Worm (Caenorhabditis elegans) whole organism, L1 larva: ENCODE measurements around the gene F36D4.5.
"Not testable (repeated sequence)": the region's sequence is repeated elsewhere in the genome, so short reads cannot be mapped to it uniquely, and the experiment has no call there.

ENCODE experiments used
- F16B12.6 ChIP-seq: fragments of 150-350 bp; optimal IDR thresholded peaks from 2 replicates; lab custom pipeline; 2014; ENCODE audit warnings: missing biosample characterization, missing genetic modification characterization
- Y116A8C.19 ChIP-seq: sonication (generic microtip); optimal IDR thresholded peaks from 2 replicates; lab custom pipeline; 2016; ENCODE audit warnings: missing compliant biosample characterization, missing genetic modification characterization, borderline replicate concordance
- ama-1 ChIP-seq: fragments of 150-350 bp; optimal IDR thresholded peaks from 2 replicates; lab custom pipeline; 2014
- blmp-1 ChIP-seq: fragments of 150-350 bp; optimal IDR thresholded peaks from 2 replicates; lab custom pipeline; 2014; ENCODE audit warnings: missing biosample characterization, missing genetic modification characterization
- ceh-63 ChIP-seq: fragments of 200-800 bp; sonication (Bioruptor generic); optimal IDR thresholded peaks from 2 replicates; lab custom pipeline; 2018; ENCODE audit warnings: mild to moderate bottlenecking, missing genetic modification characterization, missing compliant biosample characterization
- ces-1 ChIP-seq: fragments of 150-350 bp; optimal IDR thresholded peaks from 2 replicates; lab custom pipeline; 2014; ENCODE audit warnings: missing biosample characterization, missing genetic modification reagents, missing genetic modification characterization
- dpl-1 ChIP-seq, 3 experiments: fragments of 150-350 bp in 2 of 3; sonication (generic microtip) in 1 of 3; optimal IDR thresholded peaks; 2 replicates each; lab custom pipeline; 2014 to 2017; ENCODE audit warnings: missing biosample characterization in 3 of 3, missing genetic modification characterization in 3 of 3, missing genetic modification reagents in 3 of 3
- dsc-1 ChIP-seq: sonication (generic microtip); optimal IDR thresholded peaks from 2 replicates; lab custom pipeline; 2016; ENCODE audit warnings: mild to moderate bottlenecking, missing genetic modification characterization, missing compliant biosample characterization
- efl-1 ChIP-seq, 4 experiments: fragments of 150-350 bp; optimal IDR thresholded peaks in 3 of 4; peaks in 1 of 4; 1 replicate in 1 of 4; 2 replicates in 3 of 4; lab custom pipeline; 2014; ENCODE audit warnings: missing biosample characterization in 2 of 4, missing genetic modification characterization in 2 of 4, missing genetic modification reagents in 2 of 4
- efl-3 ChIP-seq: fragments of 200-800 bp; sonication (Bioruptor generic); optimal IDR thresholded peaks from 2 replicates; lab custom pipeline; 2018; ENCODE audit warnings: mild to moderate bottlenecking, missing genetic modification characterization, missing compliant biosample characterization
- egl-27 ChIP-seq, 2 experiments: fragments of 150-350 bp in 1 of 2; sonication (generic microtip); optimal IDR thresholded peaks; 3 replicates each; lab custom pipeline; 2017 to 2018; ENCODE audit warnings: missing biosample characterization in 2 of 2, missing genetic modification characterization in 2 of 2, missing genetic modification reagents in 2 of 2
- elt-3 ChIP-seq, 6 experiments: fragments of 150-350 bp in 1 of 6; sonication (generic microtip); optimal IDR thresholded peaks; 2 replicates each; lab custom pipeline; 2017 to 2018; ENCODE audit warnings: missing biosample characterization in 6 of 6, missing genetic modification characterization in 6 of 6, inconsistent platforms in 1 of 6
- fkh-10 ChIP-seq: sonication (generic microtip); optimal IDR thresholded peaks from 2 replicates; lab custom pipeline; 2017; ENCODE audit warnings: missing biosample characterization, missing genetic modification reagents, missing genetic modification characterization
- fkh-4 ChIP-seq: sonication (generic microtip); optimal IDR thresholded peaks from 2 replicates; lab custom pipeline; 2016; ENCODE audit warnings: missing compliant biosample characterization, missing genetic modification characterization, borderline replicate concordance
- hlh-17 ChIP-seq: fragments of 200-800 bp; sonication (Bioruptor generic); optimal IDR thresholded peaks from 2 replicates; lab custom pipeline; 2018; ENCODE audit warnings: missing genetic modification characterization, mild to moderate bottlenecking, missing compliant biosample characterization, moderate library complexity, borderline replicate concordance
- hlh-4 ChIP-seq: sonication (generic microtip); optimal IDR thresholded peaks from 2 replicates; lab custom pipeline; 2016; ENCODE audit warnings: mild to moderate bottlenecking, missing genetic modification characterization, missing compliant biosample characterization
- hpl-2 ChIP-seq: fragments of 150-350 bp; optimal IDR thresholded peaks from 2 replicates; lab custom pipeline; 2014; ENCODE audit warnings: missing biosample characterization, missing genetic modification reagents, missing genetic modification characterization
- irx-1 ChIP-seq: sonication (generic microtip); optimal IDR thresholded peaks from 2 replicates; lab custom pipeline; 2016; ENCODE audit warnings: missing genetic modification characterization, missing compliant biosample characterization
- lin-14 ChIP-seq: fragments of 200-800 bp; sonication (Bioruptor generic); optimal IDR thresholded peaks from 2 replicates; lab custom pipeline; 2018; ENCODE audit warnings: mild to moderate bottlenecking, missing genetic modification characterization, moderate library complexity, missing compliant biosample characterization
- lin-35 ChIP-seq, 2 experiments: fragments of 150-350 bp; optimal IDR thresholded peaks; 2 replicates each; lab custom pipeline; 2014; ENCODE audit warnings: missing biosample characterization in 2 of 2, missing genetic modification characterization in 2 of 2, missing genetic modification reagents in 2 of 2
- lin-39 ChIP-seq: fragments of 150-350 bp; optimal IDR thresholded peaks from 2 replicates; lab custom pipeline; 2014; ENCODE audit warnings: missing biosample characterization, missing genetic modification reagents, missing genetic modification characterization
- lsy-2 ChIP-seq, 2 experiments: fragments of 150-350 bp; optimal IDR thresholded peaks; 2 replicates each; lab custom pipeline; 2014; ENCODE audit warnings: missing biosample characterization in 2 of 2, missing genetic modification characterization in 2 of 2
- mef-2 ChIP-seq: fragments of 150-350 bp; optimal IDR thresholded peaks from 2 replicates; lab custom pipeline; 2014; ENCODE audit warnings: missing biosample characterization, missing genetic modification characterization
- mep-1 ChIP-seq: fragments of 150-350 bp; optimal IDR thresholded peaks from 2 replicates; lab custom pipeline; 2014; ENCODE audit warnings: missing biosample characterization, missing genetic modification characterization
- nhr-11 ChIP-seq: fragments of 150-350 bp; optimal IDR thresholded peaks from 2 replicates; lab custom pipeline; 2014; ENCODE audit warnings: missing biosample characterization, missing genetic modification characterization
- nhr-12 ChIP-seq: sonication (generic microtip); optimal IDR thresholded peaks from 2 replicates; lab custom pipeline; 2017; ENCODE audit warnings: missing biosample characterization, missing genetic modification characterization
- nhr-20 ChIP-seq: sonication (generic microtip); optimal IDR thresholded peaks from 2 replicates; lab custom pipeline; 2016; ENCODE audit warnings: mild to moderate bottlenecking, missing genetic modification characterization, missing compliant biosample characterization
- nhr-71 ChIP-seq: sonication (generic microtip); optimal IDR thresholded peaks from 2 replicates; lab custom pipeline; 2016; ENCODE audit warnings: mild to moderate bottlenecking, missing genetic modification characterization, moderate library complexity, missing compliant biosample characterization
- nhr-77 ChIP-seq: fragments of 150-350 bp; optimal IDR thresholded peaks from 2 replicates; lab custom pipeline; 2014; ENCODE audit warnings: missing biosample characterization, missing genetic modification characterization
- nhr-85 ChIP-seq: sonication (generic microtip); peaks from one replicate; lab custom pipeline; 2016; ENCODE audit warnings: missing genetic modification characterization, inconsistent platforms, missing compliant biosample characterization
- skn-1 ChIP-seq: fragments of 150-350 bp; optimal IDR thresholded peaks from 2 replicates; lab custom pipeline; 2014; ENCODE audit warnings: missing biosample characterization, missing genetic modification characterization
- snpc-4 ChIP-seq: fragments of 150-350 bp; optimal IDR thresholded peaks from 2 replicates; lab custom pipeline; 2014; ENCODE audit warnings: missing biosample characterization, missing genetic modification characterization
- snu-23 ChIP-seq: sonication (generic microtip); optimal IDR thresholded peaks from 2 replicates; lab custom pipeline; 2016; ENCODE audit warnings: missing genetic modification characterization, missing compliant biosample characterization
- sup-37 ChIP-seq: fragments of 200-800 bp; sonication (Bioruptor generic); optimal IDR thresholded peaks from 2 replicates; lab custom pipeline; 2018; ENCODE audit warnings: mild to moderate bottlenecking, missing genetic modification characterization, missing compliant biosample characterization
- swsn-7 ChIP-seq: sonication (generic microtip); optimal IDR thresholded peaks from 2 replicates; lab custom pipeline; 2016; ENCODE audit warnings: missing genetic modification characterization, missing compliant biosample characterization
- unc-130 ChIP-seq: fragments of 150-350 bp; optimal IDR thresholded peaks from 2 replicates; lab custom pipeline; 2017; ENCODE audit warnings: missing biosample characterization, missing genetic modification characterization, inconsistent platforms
- unc-30 ChIP-seq: sonication (generic microtip); optimal IDR thresholded peaks from 2 replicates; lab custom pipeline; 2017; ENCODE audit warnings: missing biosample characterization, missing genetic modification characterization
- xbp-1 ChIP-seq: sonication (generic microtip); optimal IDR thresholded peaks from 2 replicates; lab custom pipeline; 2016; ENCODE audit warnings: missing genetic modification characterization, missing compliant biosample characterization
- zag-1 ChIP-seq: fragments of 150-350 bp; optimal IDR thresholded peaks from 2 replicates; lab custom pipeline; 2014; ENCODE audit warnings: missing biosample characterization, missing genetic modification characterization

Gene F36D4.5

ce11 chrV:9442471-9442870 is 16.9 kb upstream of the F36D4.5 start:
- TF ChIP-seq efl-1 (optimal IDR thresholded peaks at IDR 0.05; lab: Kevin White, UChicago) (no peak), efl-1 (GFP tag; optimal IDR thresholded peaks at IDR 0.05 in 1 of 2; lab: Kevin White, UChicago) (peak in 1 of 2 experiments; percentile 91), snu-23 (GFP tag; lab: Kevin White, UChicago) (peak; percentile 19), hlh-4 (tag; lab: Kevin White, UChicago) (no peak), lin-14 (GFP tag; lab: Kevin White, UChicago) (peak; percentile 36), dpl-1 (GFP tag; optimal IDR thresholded peaks at IDR 0.05; lab: Kevin White, UChicago) (no peak), lin-35 (GFP tag; optimal IDR thresholded peaks at IDR 0.05; lab: Kevin White, UChicago) (peak in 1 of 2 experiments; percentile 6), blmp-1 (tag; lab: Kevin White, UChicago) (peak; percentile 66), elt-3 (tag; optimal IDR thresholded peaks at IDR 0.05; lab: Kevin White, UChicago) (peak in 1 of 6 experiments; percentile 29)

DNA sequence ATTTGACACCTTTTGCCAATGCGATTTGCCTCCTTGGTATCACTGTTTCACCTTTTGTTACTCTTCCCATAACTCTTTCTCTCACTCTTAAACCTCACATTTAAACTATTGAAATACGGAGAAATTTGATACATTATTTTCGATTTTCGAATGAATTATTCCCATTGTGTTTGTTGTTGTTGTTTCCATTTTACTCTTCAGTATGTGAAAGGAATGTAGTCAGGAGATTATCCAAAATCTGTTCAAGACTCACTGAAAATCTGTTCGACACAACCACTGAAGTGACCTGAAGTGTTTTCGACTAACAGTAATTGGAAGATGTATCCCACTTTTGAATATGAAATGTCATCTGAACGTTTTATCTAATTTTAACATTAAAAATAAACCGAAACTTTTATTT is 15.4 kb upstream of the F36D4.5 start:
- TF ChIP-seq Y116A8C.19 (tag; lab: Kevin White, UChicago) = no peak
- no peak for TF ChIP-seq lin-14 (GFP tag; lab: Kevin White, UChicago)
- no peak for TF ChIP-seq efl-1 (optimal IDR thresholded peaks at IDR 0.05; lab: Kevin White, UChicago)
- no peak for TF ChIP-seq efl-1 (GFP tag; optimal IDR thresholded peaks at IDR 0.05 in 1 of 2; lab: Kevin White, UChicago)
- TF ChIP-seq nhr-85 (tag; lab: Kevin White, UChicago) = no peak
- no peak for TF ChIP-seq ces-1
- TF ChIP-seq nhr-77 = no peak
- TF ChIP-seq unc-130 (tag; lab: Kevin White, UChicago) = no peak
- no peak for TF ChIP-seq ama-1 (lab: Kevin White, UChicago)
- no peak for TF ChIP-seq hlh-17 (GFP tag; lab: Kevin White, UChicago)
- no peak for TF ChIP-seq irx-1
- no peak for TF ChIP-seq sup-37 (GFP tag; lab: Kevin White, UChicago)
- no peak for TF ChIP-seq mef-2
- no peak for TF ChIP-seq skn-1 (tag; lab: Kevin White, UChicago)
- no peak for TF ChIP-seq zag-1 (tag; lab: Kevin White, UChicago)
- no peak for TF ChIP-seq efl-3 (GFP tag; lab: Kevin White, UChicago)
- no peak for TF ChIP-seq xbp-1 (tag; lab: Kevin White, UChicago)
- no peak for TF ChIP-seq egl-27 (tag; optimal IDR thresholded peaks at IDR 0.05; lab: Kevin White, UChicago)

ce11 chrV:9440003-9440319 is 14.3 kb upstream of the F36D4.5 start:
- peak; percentile 21 for TF ChIP-seq snpc-4 (tag; lab: Kevin White, UChicago)
- no peak for TF ChIP-seq fkh-4 (tag; lab: Kevin White, UChicago)

DNA sequence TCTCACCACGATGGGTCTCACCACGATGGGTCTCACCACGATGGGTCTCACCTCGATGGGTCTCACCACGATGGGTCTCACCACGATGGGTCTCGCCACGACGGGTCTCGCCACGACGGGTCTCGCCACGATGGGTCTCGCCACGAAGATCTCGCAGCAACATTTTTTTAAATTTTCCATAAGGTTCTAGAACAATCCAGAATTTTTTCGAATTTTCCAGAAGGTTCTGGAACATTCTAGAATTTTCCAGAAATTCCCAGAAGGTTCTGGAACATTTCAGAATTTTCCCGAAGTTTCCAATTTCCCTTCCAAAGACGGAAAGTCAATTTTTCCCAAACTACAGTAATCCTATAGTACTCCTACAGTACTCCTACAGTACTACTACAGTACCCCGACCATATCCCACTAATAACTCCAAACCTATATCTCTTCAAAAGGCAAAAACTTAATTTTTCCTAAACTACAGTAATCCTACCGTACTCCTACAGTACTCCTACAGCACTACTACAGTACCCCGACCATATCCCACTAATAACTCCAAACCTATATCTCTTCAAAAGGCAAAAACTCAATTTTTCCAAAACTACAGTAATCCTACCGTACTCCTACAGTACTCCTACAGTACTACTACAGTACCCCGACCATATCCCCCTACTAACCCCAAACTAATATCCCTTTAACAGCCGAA is 13.8 kb upstream of the F36D4.5 start, which contains the start of gene Y54B9A.1:
Gene Y54B9A.1 (minus strand): TSS at position 235 of the 688 bp plus-strand sequence.
- TF ChIP-seq hpl-2 (GFP tag; lab: Kevin White, UChicago); egl-27 (tag; optimal IDR thresholded peaks at IDR 0.05; lab: Kevin White, UChicago); fkh-10 (GFP tag; lab: Kevin White, UChicago): not testable (repeated sequence)

DNA sequence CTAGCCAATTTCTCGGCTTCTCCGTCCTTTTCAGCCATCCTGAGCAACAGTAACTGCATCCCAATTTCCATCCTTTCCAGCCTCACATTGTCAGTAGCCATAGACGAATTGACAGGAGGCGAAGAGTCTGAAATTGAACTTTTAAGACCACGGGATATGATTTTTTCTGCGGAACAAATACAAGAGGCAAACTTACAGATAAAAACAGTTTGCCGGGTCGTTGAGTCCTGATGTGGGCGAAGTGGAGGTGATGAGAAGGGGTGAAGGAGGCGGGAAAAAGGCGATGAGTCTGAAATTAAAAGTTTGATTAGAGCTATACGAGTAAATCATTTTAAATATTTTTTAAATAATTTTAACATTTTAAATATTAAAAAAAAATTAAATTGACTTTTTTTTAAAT is 1.5 kb upstream of the F36D4.5 start, which contains the start of gene F36D4.6:
Gene F36D4.6 (minus strand): TSS at position 101 of the 400 bp plus-strand sequence.
- TF ChIP-seq nhr-12 (tag; lab: Kevin White, UChicago) (no peak), efl-1 (optimal IDR thresholded peaks at IDR 0.05; lab: Kevin White, UChicago) (no peak), efl-1 (GFP tag; optimal IDR thresholded peaks at IDR 0.05 in 1 of 2; lab: Kevin White, UChicago) (peak in 1 of 2 experiments; percentile 50)

ce11 chrV:9424514-9424913 is 1.1 kb downstream of the F36D4.5 start:
- TF ChIP-seq nhr-71 (tag; lab: Kevin White, UChicago) = peak; percentile 18
- TF ChIP-seq snpc-4 (tag; lab: Kevin White, UChicago) = no peak
- TF ChIP-seq nhr-11 (tag; lab: Kevin White, UChicago) = no peak
- TF ChIP-seq swsn-7 = peak; percentile 16
- no peak for TF ChIP-seq efl-3 (GFP tag; lab: Kevin White, UChicago)
- TF ChIP-seq nhr-20 = peak; percentile 44
- peak; percentile 42 for TF ChIP-seq blmp-1 (tag; lab: Kevin White, UChicago)
- peak in 1 of 3 experiments; percentile 1 for TF ChIP-seq dpl-1 (GFP tag; optimal IDR thresholded peaks at IDR 0.05; lab: Kevin White, UChicago)
- TF ChIP-seq skn-1 (tag; lab: Kevin White, UChicago) = no peak
- TF ChIP-seq nhr-12 (tag; lab: Kevin White, UChicago) = no peak
- no peak for TF ChIP-seq zag-1 (tag; lab: Kevin White, UChicago)
- TF ChIP-seq lin-39 = no peak
- TF ChIP-seq unc-30 = no peak
- TF ChIP-seq mep-1 (tag; lab: Kevin White, UChicago) = peak; percentile 13
- peak in 1 of 2 experiments; percentile 20 for TF ChIP-seq lsy-2 (tag; optimal IDR thresholded peaks at IDR 0.05; lab: Kevin White, UChicago)
- TF ChIP-seq xbp-1 (tag; lab: Kevin White, UChicago) = peak; percentile 3
- no peak for TF ChIP-seq nhr-85 (tag; lab: Kevin White, UChicago)
- TF ChIP-seq ceh-63 (GFP tag; lab: Kevin White, UChicago) = no peak
- TF ChIP-seq lin-14 (GFP tag; lab: Kevin White, UChicago) = peak; percentile 75
- no peak for TF ChIP-seq fkh-4 (tag; lab: Kevin White, UChicago)
- peak; percentile 45 for TF ChIP-seq F16B12.6 (tag; lab: Kevin White, UChicago)
- TF ChIP-seq dsc-1 (tag; lab: Kevin White, UChicago) = no peak
